Worm (Caenorhabditis elegans): Measurements from ENCODE around the gene cgr-1.

ce11 chrX:3611042-3611623, 10.9 kb upstream of the cgr-1 start, which contains the start of gene C18B2.5:
- TF ChIP-seq nhr-237 (tag; optimal IDR thresholded peaks at IDR 0.05) (no peak), blmp-1 (tag; optimal IDR thresholded peaks at IDR 0.05) (no peak), snpc-4 (tag; optimal IDR thresholded peaks at IDR 0.05) (no peak), ham-2 (GFP tag; optimal IDR thresholded peaks at IDR 0.05) (no peak), mab-5 (tag; optimal IDR thresholded peaks at IDR 0.05) (no peak), sptf-1 (tag; optimal IDR thresholded peaks at IDR 0.05) (no peak), nhr-28 (tag; optimal IDR thresholded peaks at IDR 0.05) (no peak), lsy-2 (tag; optimal IDR thresholded peaks at IDR 0.05) (no peak), nhr-12 (tag; optimal IDR thresholded peaks at IDR 0.05) (no peak), unc-62 (GFP tag; optimal IDR thresholded peaks at IDR 0.05) (no peak), nhr-2 (tag; optimal IDR thresholded peaks at IDR 0.05) (no peak), ces-1 (GFP tag; optimal IDR thresholded peaks at IDR 0.05) (no peak), ztf-11 (tag; optimal IDR thresholded peaks at IDR 0.05) (no peak)

All from whole organism, mixed stage, embryonic.